Worm (Caenorhabditis elegans) whole organism, late embryonic: Measurements from ENCODE around the gene F36G9.13.

Experiments
- C08G9.2 ChIP-seq: sonication (generic microtip); optimal IDR thresholded peaks from 2 replicates; lab custom pipeline; 2016; ENCODE audit warnings: mild to moderate bottlenecking, missing genetic modification characterization, moderate library complexity, missing compliant biosample characterization
- C38D4.7 ChIP-seq: fragments of 200-800 bp; sonication (Bioruptor generic); optimal IDR thresholded peaks from 2 replicates; lab custom pipeline; 2018; ENCODE audit warnings: mild to moderate bottlenecking, missing genetic modification characterization, moderate library complexity, missing compliant biosample characterization
- F13H6.1 ChIP-seq: sonication (generic microtip); optimal IDR thresholded peaks from 2 replicates; lab custom pipeline; 2016; ENCODE audit warnings: missing genetic modification characterization, missing compliant biosample characterization
- K02D7.2 ChIP-seq: sonication (generic microtip); optimal IDR thresholded peaks from 2 replicates; lab custom pipeline; 2017; ENCODE audit warnings: mild to moderate bottlenecking, missing genetic modification characterization, missing compliant biosample characterization
- ceh-14 ChIP-seq: sonication (generic microtip); optimal IDR thresholded peaks from 2 replicates; lab custom pipeline; 2016; ENCODE audit warnings: missing genotype, missing genetic modification characterization, missing compliant biosample characterization
- ceh-18 ChIP-seq: sonication (generic microtip); optimal IDR thresholded peaks from 2 replicates; lab custom pipeline; 2016; ENCODE audit warnings: missing genetic modification characterization, missing compliant biosample characterization
- ceh-2 ChIP-seq: sonication (generic microtip); optimal IDR thresholded peaks from 2 replicates; lab custom pipeline; 2016; ENCODE audit warnings: missing genotype, missing genetic modification characterization, missing compliant biosample characterization
- ceh-22 ChIP-seq: sonication (generic microtip); optimal IDR thresholded peaks from 2 replicates; lab custom pipeline; 2017; ENCODE audit warnings: missing biosample characterization, missing genetic modification characterization
- ceh-31 ChIP-seq: sonication (generic microtip); optimal IDR thresholded peaks from 2 replicates; lab custom pipeline; 2016; ENCODE audit warnings: missing genetic modification characterization, missing compliant biosample characterization
- ceh-34 ChIP-seq: sonication (generic microtip); optimal IDR thresholded peaks from 2 replicates; lab custom pipeline; 2016; ENCODE audit warnings: mild to moderate bottlenecking, missing genetic modification characterization, missing compliant biosample characterization
- ceh-45 ChIP-seq: fragments of 200-800 bp; sonication (Bioruptor generic); IDR thresholded peaks from 2 replicates; pipeline ENCODE4 v1.3.6; 2022; ENCODE audit warnings: missing genetic modification reagents, missing genetic modification characterization, missing compliant biosample characterization
- ceh-48 ChIP-seq: sonication (generic microtip); optimal IDR thresholded peaks from 2 replicates; lab custom pipeline; 2016; ENCODE audit warnings: missing genetic modification characterization, inconsistent platforms, missing compliant biosample characterization
- ceh-6 ChIP-seq: fragments of 200-800 bp; sonication (Bioruptor generic); optimal IDR thresholded peaks from 2 replicates; lab custom pipeline; 2018; ENCODE audit warnings: mild to moderate bottlenecking, missing genetic modification characterization, missing compliant biosample characterization
- ceh-9 ChIP-seq: sonication (generic microtip); optimal IDR thresholded peaks from 2 replicates; lab custom pipeline; 2016; ENCODE audit warnings: mild to moderate bottlenecking, missing genetic modification characterization, inconsistent platforms, missing compliant biosample characterization
- che-1 ChIP-seq: sonication (generic microtip); optimal IDR thresholded peaks from 2 replicates; lab custom pipeline; 2016; ENCODE audit warnings: mild to moderate bottlenecking, missing genetic modification characterization, missing compliant biosample characterization
- dmd-4 ChIP-seq: sonication (generic microtip); optimal IDR thresholded peaks from 2 replicates; lab custom pipeline; 2016; ENCODE audit warnings: borderline replicate concordance, missing genetic modification characterization, missing compliant biosample characterization
- elt-2 ChIP-seq: sonication (generic microtip); optimal IDR thresholded peaks from 2 replicates; lab custom pipeline; 2016; ENCODE audit warnings: missing genetic modification reagents, missing genetic modification characterization, missing compliant biosample characterization
- elt-4 ChIP-seq: sonication (generic microtip); optimal IDR thresholded peaks from 2 replicates; lab custom pipeline; 2016; ENCODE audit warnings: missing genetic modification characterization, missing compliant biosample characterization
- eyg-1 ChIP-seq: sonication (generic microtip); optimal IDR thresholded peaks from 2 replicates; lab custom pipeline; 2016; ENCODE audit warnings: missing genotype, missing genetic modification characterization, missing compliant biosample characterization
- fax-1 ChIP-seq: sonication (generic microtip); optimal IDR thresholded peaks from 2 replicates; lab custom pipeline; 2016; ENCODE audit warnings: missing genotype, missing genetic modification characterization, missing compliant biosample characterization
- fkh-10 ChIP-seq: fragments of 150-350 bp; optimal IDR thresholded peaks from 2 replicates; lab custom pipeline; 2014; ENCODE audit warnings: missing biosample characterization, missing genetic modification reagents, missing genetic modification characterization
- fkh-6 ChIP-seq: sonication (generic microtip); optimal IDR thresholded peaks from 2 replicates; lab custom pipeline; 2016; ENCODE audit warnings: missing genetic modification characterization, missing compliant biosample characterization
- gmeb-2 ChIP-seq: sonication (generic microtip); optimal IDR thresholded peaks from 2 replicates; lab custom pipeline; 2016; ENCODE audit warnings: missing genetic modification characterization, inconsistent platforms, missing compliant biosample characterization
- hlh-13 ChIP-seq: fragments of 200-800 bp; sonication (Bioruptor generic); optimal IDR thresholded peaks from 2 replicates; lab custom pipeline; 2018; ENCODE audit warnings: mild to moderate bottlenecking, missing genetic modification characterization, missing compliant biosample characterization
- hlh-30 ChIP-seq: sonication (generic microtip); optimal IDR thresholded peaks from 2 replicates; lab custom pipeline; 2017; ENCODE audit warnings: antibody characterized with exemption, missing genetic modification characterization, missing compliant biosample characterization; ENCODE audit not compliant: insufficient read depth
- hlh-8 ChIP-seq: sonication (generic microtip); optimal IDR thresholded peaks from 2 replicates; lab custom pipeline; 2016; ENCODE audit warnings: missing genotype, missing genetic modification characterization, missing compliant biosample characterization
- lim-6 ChIP-seq: sonication (generic microtip); optimal IDR thresholded peaks from 2 replicates; lab custom pipeline; 2016; ENCODE audit warnings: missing genetic modification characterization, missing compliant biosample characterization
- lin-11 ChIP-seq: fragments of 200-800 bp; sonication (Bioruptor generic); optimal IDR thresholded peaks from 2 replicates; lab custom pipeline; 2018; ENCODE audit warnings: mild to moderate bottlenecking, missing genetic modification characterization, missing compliant biosample characterization
- madf-2 ChIP-seq: sonication (generic microtip); optimal IDR thresholded peaks from 2 replicates; lab custom pipeline; 2017; ENCODE audit warnings: missing genetic modification characterization, missing compliant biosample characterization
- mec-3 ChIP-seq: sonication (generic microtip); optimal IDR thresholded peaks from 2 replicates; lab custom pipeline; 2016; ENCODE audit warnings: borderline replicate concordance, missing genetic modification characterization, missing compliant biosample characterization
- nfya-1 ChIP-seq: sonication (generic microtip); optimal IDR thresholded peaks from 2 replicates; lab custom pipeline; 2017; ENCODE audit warnings: missing genetic modification characterization, mild to moderate bottlenecking, missing compliant biosample characterization, antibody characterized with exemption, moderate library complexity
- nhr-11 ChIP-seq: fragments of 150-350 bp; optimal IDR thresholded peaks from 2 replicates; lab custom pipeline; 2014; ENCODE audit warnings: missing biosample characterization, missing genetic modification characterization
- nhr-232 ChIP-seq: sonication (generic microtip); optimal IDR thresholded peaks from 2 replicates; lab custom pipeline; 2016; ENCODE audit warnings: missing genetic modification characterization, missing compliant biosample characterization
- npax-4 ChIP-seq: sonication (generic microtip); optimal IDR thresholded peaks from 2 replicates; lab custom pipeline; 2016; ENCODE audit warnings: missing genetic modification characterization, missing compliant biosample characterization
- pag-3 ChIP-seq: sonication (generic microtip); optimal IDR thresholded peaks from 2 replicates; lab custom pipeline; 2016; ENCODE audit warnings: missing compliant biosample characterization, missing genetic modification characterization, borderline replicate concordance
- pat-9 ChIP-seq: fragments of 200-800 bp; sonication (Bioruptor generic); optimal IDR thresholded peaks from 2 replicates; lab custom pipeline; 2018; ENCODE audit warnings: mild to moderate bottlenecking, missing genetic modification characterization, moderate library complexity, missing compliant biosample characterization
- pax-1 ChIP-seq: fragments of 150-350 bp; optimal IDR thresholded peaks from 2 replicates; lab custom pipeline; 2014; ENCODE audit warnings: missing biosample characterization, missing genetic modification characterization
- pha-4 ChIP-seq: fragments of 150-350 bp; optimal IDR thresholded peaks from 2 replicates; lab custom pipeline; 2018; ENCODE audit warnings: missing biosample characterization, missing genetic modification reagents, missing genetic modification characterization
- pqm-1 ChIP-seq: sonication (generic microtip); optimal IDR thresholded peaks from 2 replicates; lab custom pipeline; 2016; ENCODE audit warnings: missing genetic modification characterization, missing compliant biosample characterization
- pros-1 ChIP-seq: fragments of 150-350 bp; optimal IDR thresholded peaks from 2 replicates; lab custom pipeline; 2014; ENCODE audit warnings: missing biosample characterization, missing genetic modification reagents, missing genetic modification characterization
- ref-2 ChIP-seq: sonication (generic microtip); optimal IDR thresholded peaks from 2 replicates; lab custom pipeline; 2016; ENCODE audit warnings: missing genetic modification characterization, missing compliant biosample characterization
- rnt-1 ChIP-seq: sonication (generic microtip); optimal IDR thresholded peaks from 2 replicates; lab custom pipeline; 2016; ENCODE audit warnings: missing genetic modification characterization, missing compliant biosample characterization
- sdc-2 ChIP-seq: sonication (generic microtip); optimal IDR thresholded peaks from 2 replicates; lab custom pipeline; 2016; ENCODE audit warnings: missing genotype, missing genetic modification characterization, missing compliant biosample characterization
- tbx-2 ChIP-seq: sonication (generic microtip); optimal IDR thresholded peaks from 2 replicates; lab custom pipeline; 2016; ENCODE audit warnings: missing genetic modification characterization, missing compliant biosample characterization
- tbx-7 ChIP-seq: sonication (generic microtip); optimal IDR thresholded peaks from 2 replicates; lab custom pipeline; 2016; ENCODE audit warnings: missing genotype, missing genetic modification characterization, missing compliant biosample characterization
- ttx-3 ChIP-seq: sonication (generic microtip); optimal IDR thresholded peaks from 2 replicates; lab custom pipeline; 2016; ENCODE audit warnings: missing genetic modification reagents, missing genetic modification characterization, missing compliant biosample characterization
- unc-42 ChIP-seq: sonication (generic microtip); optimal IDR thresholded peaks from 2 replicates; lab custom pipeline; 2016; ENCODE audit warnings: missing genotype, missing genetic modification characterization, missing compliant biosample characterization
- unc-55 ChIP-seq: sonication (generic microtip); optimal IDR thresholded peaks from 2 replicates; lab custom pipeline; 2017; ENCODE audit warnings: missing biosample characterization, missing genetic modification reagents, missing genetic modification characterization
- unc-86 ChIP-seq: sonication (generic microtip); optimal IDR thresholded peaks from 2 replicates; lab custom pipeline; 2016; ENCODE audit warnings: missing genetic modification characterization, missing compliant biosample characterization
- zip-5 ChIP-seq: sonication (generic microtip); optimal IDR thresholded peaks from 2 replicates; lab custom pipeline; 2016; ENCODE audit warnings: missing genetic modification characterization, missing compliant biosample characterization
- ztf-16 ChIP-seq: sonication (generic microtip); optimal IDR thresholded peaks from 2 replicates; lab custom pipeline; 2017; ENCODE audit warnings: missing genetic modification characterization, missing compliant biosample characterization

Gene F36G9.13

ce11 chrV:16020042-16020441 is 36.9 kb downstream of the F36G9.13 start, which contains the start of gene srx-44:
TSS of gene srx-44 (plus strand) at chrV:16020342.
- TF ChIP-seq unc-55 (GFP tag; lab: Kevin White, UChicago), result no peak
- TF ChIP-seq K02D7.2 (tag; lab: Kevin White, UChicago), result no peak
- no peak for TF ChIP-seq C38D4.7 (GFP tag; lab: Kevin White, UChicago)
- TF ChIP-seq che-1 (tag; lab: Kevin White, UChicago), result no peak
- no peak for TF ChIP-seq gmeb-2 (tag; lab: Kevin White, UChicago)
- TF ChIP-seq F13H6.1 (tag; lab: Kevin White, UChicago), result no peak
- TF ChIP-seq nhr-232 (tag; lab: Kevin White, UChicago), result no peak
- no peak for TF ChIP-seq eyg-1 (tag; lab: Kevin White, UChicago)
- no peak for TF ChIP-seq fkh-6 (tag; lab: Kevin White, UChicago)
- TF ChIP-seq ceh-14 (tag; lab: Kevin White, UChicago), result no peak
- TF ChIP-seq nfya-1 (tag; lab: Kevin White, UChicago), result no peak
- TF ChIP-seq fkh-10, result no peak
- no peak for TF ChIP-seq ztf-16 (tag; lab: Kevin White, UChicago)
- no peak for TF ChIP-seq pag-3 (tag; lab: Kevin White, UChicago)
- no peak for TF ChIP-seq pqm-1 (tag; lab: Kevin White, UChicago)
- no peak for TF ChIP-seq dmd-4 (tag; lab: Kevin White, UChicago)
- no peak for TF ChIP-seq lin-11 (tag; lab: Kevin White, UChicago)
- TF ChIP-seq npax-4 (tag; lab: Kevin White, UChicago), result no peak

ce11 chrV:16022600-16022999 is 39.5 kb downstream of the F36G9.13 start:
- TF ChIP-seq ceh-31 (tag; lab: Kevin White, UChicago) (peak; percentile 93), F13H6.1 (tag; lab: Kevin White, UChicago) (peak; percentile 35), ttx-3 (tag; lab: Kevin White, UChicago) (no peak), nhr-232 (tag; lab: Kevin White, UChicago) (no peak), lin-11 (tag; lab: Kevin White, UChicago) (no peak), ceh-22 (tag; lab: Kevin White, UChicago) (no peak), tbx-7 (peak; percentile 85), ceh-18 (tag; lab: Kevin White, UChicago) (no peak), eyg-1 (tag; lab: Kevin White, UChicago) (no peak), gmeb-2 (tag; lab: Kevin White, UChicago) (peak; percentile 23), hlh-8 (peak; percentile 74), pros-1 (tag; lab: Kevin White, UChicago) (no peak), zip-5 (tag; lab: Kevin White, UChicago) (peak; percentile 68), madf-2 (tag; lab: Kevin White, UChicago) (no peak), lim-6 (tag; lab: Kevin White, UChicago) (peak; percentile 57), tbx-2 (tag; lab: Kevin White, UChicago) (no peak), hlh-13 (GFP tag; lab: Kevin White, UChicago) (no peak), unc-86 (tag; lab: Kevin White, UChicago) (no peak), mec-3 (tag; lab: Kevin White, UChicago) (no peak), ceh-34 (tag; lab: Kevin White, UChicago) (peak; percentile 57), pat-9 (tag; lab: Kevin White, UChicago) (no peak), ceh-45 (GFP tag; lab: Robert Waterston, UW) (no peak), rnt-1 (tag; lab: Kevin White, UChicago) (peak; percentile 28), ref-2 (tag; lab: Kevin White, UChicago) (peak; percentile 53), elt-2 (tag; lab: Kevin White, UChicago) (peak; percentile 38), nhr-11 (tag; lab: Kevin White, UChicago) (no peak), ceh-48 (tag; lab: Kevin White, UChicago) (peak; percentile 29), elt-4 (no peak), C08G9.2 (peak; percentile 94), ceh-9 (tag; lab: Kevin White, UChicago) (no peak), sdc-2 (tag; lab: Kevin White, UChicago) (peak; percentile 47), pha-4 (tag; lab: Kevin White, UChicago) (no peak), ceh-6 (no peak), ceh-14 (tag; lab: Kevin White, UChicago) (peak; percentile 72), hlh-30 (no peak), unc-42 (peak; percentile 58), ceh-2 (tag; lab: Kevin White, UChicago) (peak; percentile 90), fax-1 (peak; percentile 43), pax-1 (tag; lab: Kevin White, UChicago) (no peak), ztf-16 (tag; lab: Kevin White, UChicago) (peak; percentile 6)
